Fruit fly (Drosophila melanogaster) whole organism, embryonic: ENCODE measurements around the gene Cp110.
A peak's percentile ranks its signal among the peaks of the same experiment; 100 is the strongest.

Source experiments
- CG10267 ChIP-seq: fragments of 200-800 bp; sonication (Bioruptor generic); optimal IDR thresholded peaks from 2 replicates; lab custom pipeline; 2018; ENCODE audit warnings: missing biosample characterization, mild to moderate bottlenecking, missing genetic modification characterization, moderate library complexity
- CG10543 ChIP-seq: fragments of 200-800 bp; sonication (Bioruptor generic); optimal IDR thresholded peaks from 3 replicates; lab custom pipeline; 2017; ENCODE audit warnings: missing biosample characterization, mild to moderate bottlenecking, missing genetic modification characterization, moderate library complexity
- CG11504 ChIP-seq: fragments of 200-800 bp; sonication (Bioruptor generic); optimal IDR thresholded peaks from 3 replicates; lab custom pipeline; 2019; ENCODE audit warnings: missing biosample characterization, mild to moderate bottlenecking, missing genetic modification characterization, moderate library complexity
- CG12659 ChIP-seq: fragments of 200-800 bp; sonication (Bioruptor generic); optimal IDR thresholded peaks from 3 replicates; lab custom pipeline; 2017; ENCODE audit warnings: mild to moderate bottlenecking, missing biosample characterization, missing genetic modification reagents, missing genetic modification characterization
- CG13424 ChIP-seq: fragments of 200-800 bp; sonication (Bioruptor generic); optimal IDR thresholded peaks from 2 replicates; lab custom pipeline; 2019; ENCODE audit warnings: missing biosample characterization, mild to moderate bottlenecking, missing genetic modification characterization, moderate library complexity
- CG1603 ChIP-seq: fragments of 200-800 bp; sonication (Bioruptor generic); optimal IDR thresholded peaks from 2 replicates; lab custom pipeline; 2019; ENCODE audit warnings: missing biosample characterization, mild to moderate bottlenecking, missing genetic modification characterization, moderate library complexity
- CG18599 ChIP-seq: fragments of 200-800 bp; sonication (Bioruptor generic); optimal IDR thresholded peaks from 3 replicates; lab custom pipeline; 2017; ENCODE audit warnings: missing biosample characterization, missing genetic modification characterization, mild to moderate bottlenecking, moderate library complexity, missing genetic modification reagents
- CG4360 ChIP-seq: fragments of 200-800 bp; sonication (Bioruptor generic); IDR thresholded peaks from 2 replicates; pipeline ENCODE4 v1.3.6; 2022; ENCODE audit warnings: missing biosample characterization, missing genetic modification characterization
- CG4424 ChIP-seq: fragments of 200-800 bp; sonication (Bioruptor generic); optimal IDR thresholded peaks from 3 replicates; lab custom pipeline; 2016; ENCODE audit warnings: missing biosample characterization, missing genetic modification characterization
- CG6654 ChIP-seq: fragments of 200-800 bp; sonication (Bioruptor generic); optimal IDR thresholded peaks from 2 replicates; lab custom pipeline; 2017; ENCODE audit warnings: missing biosample characterization, mild to moderate bottlenecking, missing genetic modification characterization
- CG8281 ChIP-seq: fragments of 200-800 bp; sonication (Bioruptor generic); optimal IDR thresholded peaks from 2 replicates; lab custom pipeline; 2018; ENCODE audit warnings: missing biosample characterization, mild to moderate bottlenecking, missing genetic modification characterization, moderate library complexity
- CG9727 ChIP-seq: fragments of 200-800 bp; sonication (Bioruptor generic); optimal IDR thresholded peaks from 3 replicates; lab custom pipeline; 2017; ENCODE audit warnings: missing biosample characterization, mild to moderate bottlenecking, missing genetic modification characterization
- CG9817 ChIP-seq: fragments of 200-800 bp; sonication (Bioruptor generic); optimal IDR thresholded peaks from 2 replicates; lab custom pipeline; 2018; ENCODE audit warnings: missing biosample characterization, mild to moderate bottlenecking, missing genetic modification characterization, moderate library complexity
- Dll ChIP-seq: fragments of 200-800 bp; sonication (Bioruptor generic); IDR thresholded peaks from 4 replicates; pipeline ENCODE4 v1.3.6; 2022; ENCODE audit warnings: missing biosample characterization, missing genetic modification characterization; ENCODE audit not compliant: partially characterized antibody
- Dref ChIP-seq: fragments of 200-800 bp; sonication (Bioruptor generic); IDR thresholded peaks from 2 replicates; pipeline ENCODE4 v1.3.6; 2022; ENCODE audit warnings: missing biosample characterization, missing genetic modification characterization
- HLH4C ChIP-seq: fragments of 200-800 bp; sonication (Bioruptor generic); IDR thresholded peaks from 3 replicates; pipeline ENCODE4 v1.3.6; 2022; ENCODE audit warnings: missing biosample characterization, missing genetic modification characterization; ENCODE audit not compliant: partially characterized antibody
- Hr78 ChIP-seq, 2 experiments: fragments of 200-800 bp in 1 of 2; fragments of >200 bp in 1 of 2; sonication (Bioruptor generic) in 1 of 2; optimal IDR thresholded peaks; 2 replicates each; lab custom pipeline; 2017 to 2019; ENCODE audit warnings: missing biosample characterization in 2 of 2, missing genetic modification characterization in 2 of 2, mild to moderate bottlenecking in 1 of 2, moderate library complexity in 1 of 2
- Max ChIP-seq: fragments of 200-800 bp; sonication (Bioruptor generic); optimal IDR thresholded peaks from 2 replicates; lab custom pipeline; 2016; ENCODE audit warnings: missing biosample characterization, mild to moderate bottlenecking, missing genetic modification characterization
- Med ChIP-seq: fragments of 200-800 bp; sonication (Bioruptor generic); peaks from one replicate; lab custom pipeline; 2016; ENCODE audit warnings: missing biosample characterization, missing genetic modification characterization, mild to moderate bottlenecking, inconsistent platforms, moderate library complexity
- Pdp1 ChIP-seq, 2 experiments: fragments of 200-800 bp; sonication (Bioruptor generic); optimal IDR thresholded peaks; 3 replicates each; lab custom pipeline; 2016; ENCODE audit warnings: missing biosample characterization in 2 of 2, missing genetic modification characterization in 2 of 2, mild to moderate bottlenecking in 1 of 2, moderate library complexity in 1 of 2
- Ssrp ChIP-seq: fragments of 200-800 bp; sonication (Bioruptor generic); optimal IDR thresholded peaks from 2 replicates; lab custom pipeline; 2018; ENCODE audit warnings: missing biosample characterization, mild to moderate bottlenecking, missing genetic modification characterization, moderate library complexity
- amos ChIP-seq: fragments of 200-800 bp; sonication (Bioruptor generic); IDR thresholded peaks from 2 replicates; pipeline ENCODE4 v1.3.6; 2022; ENCODE audit warnings: missing biosample characterization, missing genetic modification characterization; ENCODE audit not compliant: partially characterized antibody
- bsh ChIP-seq, 2 experiments: fragments of 200-800 bp; sonication (Bioruptor generic); optimal IDR thresholded peaks; 2 replicates each; lab custom pipeline; 2017 to 2018; ENCODE audit warnings: mild to moderate bottlenecking in 2 of 2, missing biosample characterization in 2 of 2, missing genetic modification characterization in 2 of 2, moderate library complexity in 1 of 2
- crp ChIP-seq, 2 experiments: fragments of 200-800 bp; sonication (Bioruptor generic); optimal IDR thresholded peaks; 2 replicates in 1 of 2; 3 replicates in 1 of 2; lab custom pipeline; 2017; ENCODE audit warnings: missing biosample characterization in 2 of 2, missing genetic modification characterization in 2 of 2, mild to moderate bottlenecking in 1 of 2, moderate library complexity in 1 of 2
- dmrt11E ChIP-seq: fragments of 200-800 bp; sonication (Bioruptor generic); optimal IDR thresholded peaks from 3 replicates; lab custom pipeline; 2018; ENCODE audit warnings: missing biosample characterization, mild to moderate bottlenecking, missing genetic modification characterization, moderate library complexity
- dysf ChIP-seq: fragments of 200-800 bp; sonication (Bioruptor generic); IDR thresholded peaks from 3 replicates; pipeline ENCODE4 v1.3.6; 2022; ENCODE audit warnings: missing biosample characterization, missing genetic modification characterization
- gsb ChIP-seq: fragments of 200-800 bp; sonication (Bioruptor generic); IDR thresholded peaks from 2 replicates; pipeline ENCODE4 v1.3.6; 2022; ENCODE audit warnings: missing biosample characterization, missing genetic modification characterization
- hth ChIP-seq: fragments of >200 bp; optimal IDR thresholded peaks from 2 replicates; lab custom pipeline; 2017; ENCODE audit warnings: inconsistent platforms
- inv ChIP-seq: fragments of 200-800 bp; sonication (Bioruptor generic); IDR thresholded peaks from 2 replicates; pipeline ENCODE4 v1.3.6; 2022; ENCODE audit warnings: missing biosample characterization, missing genetic modification characterization; ENCODE audit not compliant: partially characterized antibody
- lola ChIP-seq, 3 experiments: fragments of >200 bp in 2 of 3; fragments of 200-800 bp in 1 of 3; sonication (Bioruptor generic) in 1 of 3; optimal IDR thresholded peaks; 2 replicates each; lab custom pipeline; 2017 to 2019; ENCODE audit warnings: missing biosample characterization in 3 of 3, missing genetic modification characterization in 3 of 3, mild to moderate bottlenecking in 1 of 3, moderate library complexity in 1 of 3
- oc ChIP-seq: fragments of 200-800 bp; sonication (Bioruptor generic); optimal IDR thresholded peaks from 2 replicates; lab custom pipeline; 2018; ENCODE audit warnings: missing biosample characterization, mild to moderate bottlenecking, missing genetic modification characterization, moderate library complexity
- pan ChIP-seq, 4 experiments: fragments of >200 bp in 3 of 4; fragments of 200-800 bp in 1 of 4; sonication (Bioruptor generic) in 1 of 4; optimal IDR thresholded peaks in 3 of 4; IDR thresholded peaks in 1 of 4; 2 replicates each; pipeline versions ENCODE4 v1.3.6 to Lab custom; 2017 to 2022; ENCODE audit warnings: missing biosample characterization in 2 of 4, missing genetic modification characterization in 2 of 4, mixed read lengths in 1 of 4
- phol ChIP-seq: fragments of 200-800 bp; sonication (Bioruptor generic); optimal IDR thresholded peaks from 3 replicates; lab custom pipeline; 2018; ENCODE audit warnings: missing biosample characterization, mild to moderate bottlenecking, missing genetic modification characterization, moderate library complexity
- pros ChIP-seq: fragments of 200-800 bp; sonication (Bioruptor generic); optimal IDR thresholded peaks from 3 replicates; lab custom pipeline; 2019; ENCODE audit warnings: missing biosample characterization, mild to moderate bottlenecking, missing genetic modification characterization, moderate library complexity
- psq ChIP-seq: fragments of 200-800 bp; sonication (Bioruptor generic); optimal IDR thresholded peaks from 2 replicates; lab custom pipeline; 2017; ENCODE audit warnings: missing biosample characterization, missing genetic modification characterization
- scrt ChIP-seq: fragments of 200-800 bp; sonication (Bioruptor generic); optimal IDR thresholded peaks from 2 replicates; lab custom pipeline; 2018; ENCODE audit warnings: missing biosample characterization, mild to moderate bottlenecking, missing genetic modification characterization, moderate library complexity
- sim ChIP-seq: fragments of 200-800 bp; sonication (Bioruptor generic); IDR thresholded peaks from 2 replicates; pipeline ENCODE4 v1.3.6; 2022; ENCODE audit warnings: missing biosample characterization, missing genetic modification characterization
- slbo ChIP-seq: fragments of 200-800 bp; sonication (Bioruptor generic); IDR thresholded peaks from 2 replicates; pipeline ENCODE4 v1.3.6; 2022; ENCODE audit warnings: missing biosample characterization, missing genetic modification characterization
- ssp ChIP-seq: fragments of 200-800 bp; sonication (Bioruptor generic); IDR thresholded peaks from 2 replicates; pipeline ENCODE4 v1.3.6; 2022; ENCODE audit warnings: missing biosample characterization, missing genetic modification characterization
- stwl ChIP-seq: fragments of 200-800 bp; sonication (Bioruptor generic); optimal IDR thresholded peaks from 3 replicates; lab custom pipeline; 2018; ENCODE audit warnings: missing biosample characterization, mild to moderate bottlenecking, missing genetic modification characterization, moderate library complexity
- tin ChIP-seq: fragments of 200-800 bp; sonication (Bioruptor generic); optimal IDR thresholded peaks from 3 replicates; lab custom pipeline; 2016; ENCODE audit warnings: missing biosample characterization, missing genetic modification characterization
- toy ChIP-seq: fragments of 200-800 bp; sonication (Bioruptor generic); IDR thresholded peaks from 2 replicates; pipeline ENCODE4 v1.3.6; 2022; ENCODE audit warnings: missing biosample characterization, missing genetic modification characterization
- wdn ChIP-seq: fragments of 200-800 bp; sonication (Bioruptor generic); IDR thresholded peaks from 2 replicates; pipeline ENCODE4 v1.3.6; 2022; ENCODE audit warnings: missing biosample characterization, missing genetic modification characterization
- zen2 ChIP-seq: fragments of 200-800 bp; sonication (Bioruptor generic); IDR thresholded peaks from 3 replicates; pipeline ENCODE4 v1.3.6; 2022; ENCODE audit warnings: missing biosample characterization, missing genetic modification characterization; ENCODE audit not compliant: partially characterized antibody

Cp110 gene

dm6 chrX:22443518-22443917 lies 38.4 kb upstream of the Cp110 start (continued):
- peak; percentile 26 for TF ChIP-seq stwl
- peak; percentile 30; the same call in 1 of the 2 replicates for TF ChIP-seq amos (GFP tag; lab: Robert Waterston, UW)
- TF ChIP-seq tin (GFP tag; lab: Kevin White, UChicago) = no peak
- TF ChIP-seq sim (GFP tag; lab: Robert Waterston, UW) = no peak
- TF ChIP-seq CG10543 (GFP tag; lab: Kevin White, UChicago) = peak; percentile 1
- TF ChIP-seq CG6654 (GFP tag; lab: Kevin White, UChicago) = no peak
- TF ChIP-seq CG4360 (GFP tag; lab: Robert Waterston, UW) = no peak
- no peak for TF ChIP-seq psq (GFP tag; lab: Kevin White, UChicago)
- no peak for TF ChIP-seq Hr78 (GFP tag; optimal IDR thresholded peaks at IDR 0.05; lab: Kevin White, UChicago)
- TF ChIP-seq Med = peak; percentile 28
- peak; percentile 29; the same call in 1 of the 2 replicates for TF ChIP-seq slbo (GFP tag; lab: Robert Waterston, UW)
- TF ChIP-seq zen2 (GFP tag; lab: Robert Waterston, UW) = peak; percentile 37; the same call in 2 of the 3 replicates
- no peak for TF ChIP-seq bsh (GFP tag; optimal IDR thresholded peaks at IDR 0.05; lab: Kevin White, UChicago)
- no peak for TF ChIP-seq hth (lab: Kevin White, UChicago)
- no peak for TF ChIP-seq toy (GFP tag; lab: Robert Waterston, UW)
- no peak for TF ChIP-seq CG11504
- peak; percentile 1 for TF ChIP-seq CG10267 (tag; lab: Kevin White, UChicago)
- no peak for TF ChIP-seq pros (GFP tag; lab: Kevin White, UChicago)

- TF ChIP-seq Dref (GFP tag; lab: Robert Waterston, UW) = peak; percentile 33
- TF ChIP-seq Pdp1 (GFP tag; optimal IDR thresholded peaks at IDR 0.05; lab: Kevin White, UChicago) = peak in 1 of 2 experiments; percentile 4
- TF ChIP-seq CG9817 (tag; lab: Kevin White, UChicago) = no peak
- TF ChIP-seq Max (GFP tag; lab: Kevin White, UChicago) = no peak
- peak; percentile 60 for TF ChIP-seq ssp
- TF ChIP-seq CG8281 = no peak
- TF ChIP-seq phol (tag; lab: Kevin White, UChicago) = peak; percentile 76
- TF ChIP-seq CG12659 (GFP tag; lab: Kevin White, UChicago) = peak; percentile 16
- TF ChIP-seq scrt (GFP tag; lab: Kevin White, UChicago) = no peak
- TF ChIP-seq CG13424 (tag; lab: Kevin White, UChicago) = peak; percentile 17
- TF ChIP-seq Ssrp (tag; lab: Kevin White, UChicago) = peak; percentile 19
- TF ChIP-seq inv (GFP tag; lab: Robert Waterston, UW) = peak; percentile 29; the same call in 1 of the 2 replicates
- TF ChIP-seq lola (GFP tag; optimal IDR thresholded peaks at IDR 0.05; lab: Kevin White, UChicago) = peak in 1 of 3 experiments; percentile 41
- no peak for TF ChIP-seq CG18599 (GFP tag; lab: Kevin White, UChicago)
- TF ChIP-seq HLH4C (GFP tag; lab: Robert Waterston, UW) = 0 out of 3 replicates have a peak, but pooled peaks have one; percentile 33
- no peak for TF ChIP-seq pan (optimal IDR thresholded peaks at IDR 0.05; lab: Kevin White, UChicago)
- peak in 1 of 2 experiments; percentile 42 for TF ChIP-seq pan (GFP tag; optimal IDR thresholded peaks at IDR 0.05 in 1 of 2, IDR thresholded peaks at IDR 0.05 in 1 of 2)
- no peak for TF ChIP-seq gsb (GFP tag; lab: Robert Waterston, UW)
- TF ChIP-seq dmrt11E (tag; lab: Kevin White, UChicago) = peak; percentile 7
- no peak for TF ChIP-seq CG4424
- no peak for TF ChIP-seq crp (GFP tag; optimal IDR thresholded peaks at IDR 0.05; lab: Kevin White, UChicago)
- TF ChIP-seq wdn (GFP tag; lab: Robert Waterston, UW) = no peak
- TF ChIP-seq dysf (GFP tag; lab: Robert Waterston, UW) = 0 out of 3 replicates have a peak, but pooled peaks have one; percentile 18
- no peak for TF ChIP-seq oc (tag; lab: Kevin White, UChicago)
- 0 out of 4 replicates have a peak, but pooled peaks have one; percentile 14 for TF ChIP-seq Dll (GFP tag; lab: Robert Waterston, UW)
- peak; percentile 91 for TF ChIP-seq CG1603
- TF ChIP-seq CG9727 = peak; percentile 8
Measured at dm6 chrX:22443954-22444910, 37.6 kb upstream of the Cp110 start, which contains the start of gene CG14621. Gene CG14621, plus strand, starts transcription at chrX:22444227.
